Worm (Caenorhabditis elegans): ENCODE results near the gene C31E10.6.

The C31E10.6 gene

ce11 chrX:14001494-14001974 is 5.4 kb downstream of the C31E10.6 start, which contains the start of gene cytb-5.1 (continued):
- TF ChIP-seq nhr-28 (tag; optimal IDR thresholded peaks at IDR 0.05) (no peak), sptf-1 (tag; optimal IDR thresholded peaks at IDR 0.05) (no peak), efl-3 (GFP tag; optimal IDR thresholded peaks at IDR 0.05) (no peak), rnt-1 (tag; optimal IDR thresholded peaks at IDR 0.05) (peak; percentile 28), ceh-8 (GFP tag; optimal IDR thresholded peaks at IDR 0.05) (no peak), C04F5.9 (tag; optimal IDR thresholded peaks at IDR 0.05) (no peak), grh-1 (GFP tag; IDR thresholded peaks at IDR 0.05) (no peak), vab-15 (tag; optimal IDR thresholded peaks at IDR 0.05) (no peak), skn-1 (tag; optimal IDR thresholded peaks at IDR 0.05) (peak; percentile 2), lin-35 (GFP tag; optimal IDR thresholded peaks at IDR 0.05) (peak in 1 of 2 experiments; percentile 24), hpl-2 (GFP tag; optimal IDR thresholded peaks at IDR 0.05) (no peak), ama-1 (optimal IDR thresholded peaks at IDR 0.05) (no peak), ztf-4 (tag; optimal IDR thresholded peaks at IDR 0.05) (no peak), snpc-4 (tag; optimal IDR thresholded peaks at IDR 0.05) (no peak), sup-37 (GFP tag; optimal IDR thresholded peaks at IDR 0.05) (no peak), Y116A8C.19 (tag; optimal IDR thresholded peaks at IDR 0.05; ENCODE audit: borderline replicate concordance) (no peak), ces-1 (GFP tag; optimal IDR thresholded peaks at IDR 0.05) (no peak), lin-15B (tag; optimal IDR thresholded peaks at IDR 0.05) (no peak), nhr-71 (tag; optimal IDR thresholded peaks at IDR 0.05) (peak; percentile 52), nhr-19 (GFP tag; conservative IDR thresholded peaks at IDR 0.05) (no peak), pax-3 (tag; optimal IDR thresholded peaks at IDR 0.05) (no peak), mdl-1 (tag; optimal IDR thresholded peaks at IDR 0.05) (peak in 1 of 2 experiments; percentile 5), tlp-1 (tag; optimal IDR thresholded peaks at IDR 0.05) (no peak), nhr-77 (tag; optimal IDR thresholded peaks at IDR 0.05) (peak; percentile 51), jun-1 (tag; optimal IDR thresholded peaks at IDR 0.05) (peak; percentile 44), fkh-8 (tag; optimal IDR thresholded peaks at IDR 0.05) (peak; percentile 39), hlh-4 (tag; optimal IDR thresholded peaks at IDR 0.05) (no peak), elt-3 (tag; optimal IDR thresholded peaks at IDR 0.05) (peak in 1 of 6 experiments; percentile 17), ztf-11 (tag; optimal IDR thresholded peaks at IDR 0.05) (no peak), fkh-4 (tag; optimal IDR thresholded peaks at IDR 0.05; ENCODE audit: borderline replicate concordance) (no peak)

DNA sequence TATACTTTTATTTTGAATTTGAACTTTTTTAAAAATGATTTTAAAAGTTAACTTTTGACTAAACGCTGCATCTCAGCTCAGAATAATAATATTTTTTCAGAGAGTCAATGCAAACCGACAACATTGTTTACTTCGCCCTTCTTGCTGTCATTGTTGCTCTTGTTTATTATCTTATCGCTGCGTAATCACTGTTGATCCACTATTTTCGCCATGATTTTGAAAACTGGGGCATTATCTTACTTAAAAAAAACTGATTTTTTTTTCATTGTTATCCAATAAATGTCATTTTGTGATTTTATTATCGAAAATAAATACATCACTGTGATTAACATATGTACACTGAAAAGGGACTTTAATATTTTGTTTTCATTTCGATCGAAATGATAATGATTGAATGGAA is 6.6 kb downstream of the C31E10.6 start:
- TF ChIP-seq rnt-1 (tag; optimal IDR thresholded peaks at IDR 0.05) (no peak), efl-1 (optimal IDR thresholded peaks at IDR 0.05) (no peak), efl-1 (GFP tag; optimal IDR thresholded peaks at IDR 0.05 in 1 of 2) (peak in 1 of 2 experiments; percentile 9)

ce11 chrX:14003538-14003937 is 7.4 kb downstream of the C31E10.6 start:
- no peak for TF ChIP-seq skn-1 (tag; optimal IDR thresholded peaks at IDR 0.05)
- TF ChIP-seq elt-2 (tag; optimal IDR thresholded peaks at IDR 0.05), result peak; percentile 30

DNA sequence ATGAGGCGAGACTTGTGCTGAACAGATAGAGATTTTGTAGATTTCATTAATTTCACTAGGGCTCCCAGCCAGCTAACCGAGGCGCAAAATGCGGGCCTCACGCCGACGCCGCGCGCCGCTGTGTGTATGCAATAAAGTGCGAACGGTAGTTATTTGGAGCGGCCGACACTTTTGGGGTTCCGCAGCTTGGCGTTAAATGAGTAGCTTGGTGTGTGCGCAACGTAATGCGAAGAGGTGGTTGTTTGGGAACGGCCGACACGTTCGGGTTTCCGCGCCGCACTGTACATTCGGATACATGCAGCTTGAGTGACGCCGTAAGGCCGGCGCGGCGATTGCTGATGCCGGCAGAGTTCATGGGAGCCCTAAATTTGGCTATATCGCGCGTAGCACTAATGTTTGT is 12.0 kb downstream of the C31E10.6 start:
- TF ChIP-seq skn-1 (tag; optimal IDR thresholded peaks at IDR 0.05) (no peak), snpc-4 (tag; optimal IDR thresholded peaks at IDR 0.05) (peak; percentile 9), lsy-2 (tag; optimal IDR thresholded peaks at IDR 0.05) (no peak)

ce11 chrX:14012417-14012816 is 16.3 kb downstream of the C31E10.6 start, which contains the start of gene tbc-19:
tbc-19 (minus strand) TSS chrX:14012517.
- TF ChIP-seq snpc-4 (tag; optimal IDR thresholded peaks at IDR 0.05) (no peak), sox-4 (tag; optimal IDR thresholded peaks at IDR 0.05) (no peak), nhr-28 (tag; optimal IDR thresholded peaks at IDR 0.05) (no peak), pax-3 (tag; optimal IDR thresholded peaks at IDR 0.05) (no peak), aly-2 (tag; optimal IDR thresholded peaks at IDR 0.05) (no peak), vab-15 (tag; optimal IDR thresholded peaks at IDR 0.05) (no peak), hpl-2 (GFP tag; optimal IDR thresholded peaks at IDR 0.05) (no peak), unc-30 (tag; optimal IDR thresholded peaks at IDR 0.05) (no peak), jun-1 (tag; optimal IDR thresholded peaks at IDR 0.05) (no peak), lsy-2 (tag; optimal IDR thresholded peaks at IDR 0.05) (no peak), pag-3 (tag; optimal IDR thresholded peaks at IDR 0.05; ENCODE audit: borderline replicate concordance, insufficient read depth) (no peak), zip-4 (GFP tag; optimal IDR thresholded peaks at IDR 0.05) (no peak)
